Worm (Caenorhabditis elegans) whole organism, L4 larva: ENCODE data around the gene hpl-1.

Experiments
- D1046.2 ChIP-seq: fragments of 200-800 bp; sonication (Bioruptor generic); IDR thresholded peaks from 2 replicates; pipeline ENCODE4 v1.3.6; 2022; ENCODE audit warnings: missing genetic modification characterization, missing compliant biosample characterization
- Y48G9A.11 ChIP-seq: fragments of 200-800 bp; sonication (Bioruptor generic); IDR thresholded peaks from 2 replicates; pipeline ENCODE4 v1.3.6; 2022; ENCODE audit warnings: missing genetic modification reagents, missing genetic modification characterization, missing compliant biosample characterization
- Y75B8A.6 ChIP-seq: fragments of 200-800 bp; sonication (Bioruptor generic); IDR thresholded peaks from 2 replicates; pipeline ENCODE4 v1.3.6; 2022; ENCODE audit warnings: missing genetic modification reagents, missing genetic modification characterization, missing compliant biosample characterization
- ZK337.2 ChIP-seq: fragments of 200-800 bp; sonication (Bioruptor generic); IDR thresholded peaks from 2 replicates; pipeline ENCODE4 v1.3.6; 2022; ENCODE audit warnings: missing genetic modification reagents, missing genetic modification characterization, missing compliant biosample characterization
- aha-1 ChIP-seq: fragments of 150-350 bp; peaks from one replicate; lab custom pipeline; 2014; ENCODE audit warnings: missing biosample characterization, missing genetic modification characterization
- aly-2 ChIP-seq: sonication (generic microtip); optimal IDR thresholded peaks from 2 replicates; lab custom pipeline; 2018; ENCODE audit warnings: missing biosample characterization, missing genetic modification characterization
- ama-1 ChIP-seq: fragments of 150-350 bp; optimal IDR thresholded peaks from 2 replicates; lab custom pipeline; 2014; ENCODE audit warnings: inconsistent platforms, mixed read lengths
- arid-1 ChIP-seq: fragments of 200-800 bp; sonication (Bioruptor generic); conservative IDR thresholded peaks from 2 replicates; pipeline ENCODE4 v1.3.6; 2022; ENCODE audit warnings: missing genetic modification reagents, missing genetic modification characterization, missing compliant biosample characterization
- ceh-20 ChIP-seq: fragments of 200-800 bp; sonication (Bioruptor generic); IDR thresholded peaks from 2 replicates; pipeline ENCODE4 v1.3.6; 2022; ENCODE audit warnings: missing genetic modification reagents, missing genetic modification characterization, missing compliant biosample characterization
- ceh-28 ChIP-seq: fragments of 150-350 bp; optimal IDR thresholded peaks from 2 replicates; lab custom pipeline; 2014; ENCODE audit warnings: missing biosample characterization, missing genetic modification reagents, missing genetic modification characterization
- ceh-32 ChIP-seq: sonication (generic microtip); optimal IDR thresholded peaks from 2 replicates; lab custom pipeline; 2016; ENCODE audit warnings: mild to moderate bottlenecking, missing genetic modification characterization, missing compliant biosample characterization; ENCODE audit not compliant: poor library complexity
- ceh-44 ChIP-seq: fragments of 200-800 bp; sonication (Bioruptor generic); IDR thresholded peaks from 2 replicates; pipeline ENCODE4 v1.3.6; 2022; ENCODE audit warnings: missing genetic modification reagents, missing genetic modification characterization, missing compliant biosample characterization
- ceh-82 ChIP-seq: sonication (generic microtip); optimal IDR thresholded peaks from 2 replicates; lab custom pipeline; 2017; ENCODE audit warnings: missing biosample characterization, missing genetic modification characterization
- ctbp-1 ChIP-seq: fragments of 200-800 bp; sonication (Bioruptor generic); IDR thresholded peaks from 2 replicates; pipeline ENCODE4 v1.3.6; 2022; ENCODE audit warnings: missing genetic modification reagents, missing genetic modification characterization, missing compliant biosample characterization
- daf-19 ChIP-seq: fragments of 200-800 bp; sonication (Bioruptor generic); conservative IDR thresholded peaks from 2 replicates; pipeline ENCODE4 v1.3.6; 2022; ENCODE audit warnings: missing genetic modification characterization, missing compliant biosample characterization
- dmd-6 ChIP-seq: fragments of 200-800 bp; sonication (Bioruptor generic); IDR thresholded peaks from 2 replicates; pipeline ENCODE4 v1.3.6; 2022; ENCODE audit warnings: missing genetic modification reagents, missing genetic modification characterization, missing compliant biosample characterization
- dmd-8 ChIP-seq: fragments of 200-800 bp; sonication (Bioruptor generic); IDR thresholded peaks from 2 replicates; pipeline ENCODE4 v1.3.6; 2022; ENCODE audit warnings: missing genetic modification characterization, missing compliant biosample characterization
- dpl-1 ChIP-seq: fragments of 150-350 bp; optimal IDR thresholded peaks from 2 replicates; lab custom pipeline; 2014; ENCODE audit warnings: missing biosample characterization, missing genetic modification reagents, missing genetic modification characterization
- dve-1 ChIP-seq: sonication (generic microtip); optimal IDR thresholded peaks from 2 replicates; lab custom pipeline; 2017; ENCODE audit warnings: antibody characterized with exemption, mild to moderate bottlenecking, missing genetic modification characterization, missing compliant biosample characterization; ENCODE audit not compliant: insufficient read depth
- egl-27 ChIP-seq: sonication (generic microtip); optimal IDR thresholded peaks from 3 replicates; lab custom pipeline; 2017; ENCODE audit warnings: missing biosample characterization, missing genetic modification reagents, missing genetic modification characterization
- egl-43 ChIP-seq: fragments of 200-800 bp; sonication (Bioruptor generic); IDR thresholded peaks from 2 replicates; pipeline ENCODE4 v1.3.6; 2022; ENCODE audit warnings: missing genetic modification reagents, missing genetic modification characterization, missing compliant biosample characterization
- fkh-10 ChIP-seq: fragments of 150-350 bp; optimal IDR thresholded peaks from 2 replicates; lab custom pipeline; 2014; ENCODE audit warnings: missing biosample characterization, missing genetic modification reagents, missing genetic modification characterization
- hif-1 ChIP-seq, 2 experiments: sonication (generic microtip); optimal IDR thresholded peaks; 2 replicates each; lab custom pipeline; 2016 to 2017; ENCODE audit warnings: missing compliant biosample characterization in 2 of 2, missing genetic modification characterization in 2 of 2, missing genetic modification reagents in 2 of 2, missing genotype in 2 of 2, mild to moderate bottlenecking in 1 of 2
- hmg-1.1 ChIP-seq: fragments of 200-800 bp; sonication (Bioruptor generic); IDR thresholded peaks from 2 replicates; pipeline ENCODE4 v1.3.6; 2022; ENCODE audit warnings: missing genetic modification reagents, missing genetic modification characterization, missing compliant biosample characterization
- lim-7 ChIP-seq: fragments of 200-800 bp; sonication (Bioruptor generic); IDR thresholded peaks from 2 replicates; pipeline ENCODE4 v1.3.6; 2022; ENCODE audit warnings: missing genetic modification characterization, missing compliant biosample characterization
- lin-1 ChIP-seq: fragments of 200-800 bp; sonication (Bioruptor generic); IDR thresholded peaks from 2 replicates; pipeline ENCODE4 v1.3.6; 2022; ENCODE audit warnings: missing genetic modification reagents, missing genetic modification characterization, missing compliant biosample characterization
- lin-15B ChIP-seq: fragments of 150-350 bp; sonication (generic microtip); optimal IDR thresholded peaks from 3 replicates; lab custom pipeline; 2014; ENCODE audit warnings: missing biosample characterization, missing genetic modification characterization
- lin-38 ChIP-seq: fragments of 200-800 bp; sonication (Bioruptor generic); IDR thresholded peaks from 2 replicates; pipeline ENCODE4 v1.3.6; 2022; ENCODE audit warnings: missing genetic modification reagents, missing genetic modification characterization, missing compliant biosample characterization
- lin-39 ChIP-seq: fragments of 150-350 bp; optimal IDR thresholded peaks from 2 replicates; lab custom pipeline; 2014; ENCODE audit warnings: missing biosample characterization, missing genetic modification reagents, missing genetic modification characterization
- mdt-29 ChIP-seq: fragments of 200-800 bp; sonication (Bioruptor generic); IDR thresholded peaks from 2 replicates; pipeline ENCODE4 v1.3.6; 2022; ENCODE audit warnings: missing genetic modification reagents, missing genetic modification characterization, missing compliant biosample characterization
- mes-2 ChIP-seq: sonication (generic microtip); optimal IDR thresholded peaks from 2 replicates; lab custom pipeline; 2016; ENCODE audit warnings: missing genotype, mild to moderate bottlenecking, missing genetic modification characterization, missing compliant biosample characterization; ENCODE audit not compliant: poor library complexity, severe bottlenecking
- mxl-2 ChIP-seq: fragments of 200-800 bp; sonication (Bioruptor generic); conservative IDR thresholded peaks from 2 replicates; pipeline ENCODE4 v1.3.6; 2022; ENCODE audit warnings: missing genetic modification reagents, missing genetic modification characterization, missing compliant biosample characterization
- mxl-3 ChIP-seq: fragments of 200-800 bp; sonication (Bioruptor generic); optimal IDR thresholded peaks from 2 replicates; lab custom pipeline; 2018; ENCODE audit warnings: mild to moderate bottlenecking, missing genetic modification characterization, missing compliant biosample characterization
- nhr-111 ChIP-seq: fragments of 200-800 bp; sonication (Bioruptor generic); optimal IDR thresholded peaks from 2 replicates; lab custom pipeline; 2018; ENCODE audit warnings: mild to moderate bottlenecking, missing genetic modification characterization, missing compliant biosample characterization
- nhr-25 ChIP-seq: sonication (generic microtip); optimal IDR thresholded peaks from 2 replicates; lab custom pipeline; 2017; ENCODE audit warnings: missing genetic modification characterization, mild to moderate bottlenecking, missing compliant biosample characterization, antibody characterized with exemption, moderate library complexity, borderline replicate concordance; ENCODE audit not compliant: insufficient read depth
- nhr-41 ChIP-seq: fragments of 200-800 bp; sonication (Bioruptor generic); IDR thresholded peaks from 2 replicates; pipeline ENCODE4 v1.3.6; 2022; ENCODE audit warnings: missing genetic modification reagents, missing genetic modification characterization, missing compliant biosample characterization
- nhr-48 ChIP-seq: sonication (generic microtip); optimal IDR thresholded peaks from 2 replicates; lab custom pipeline; 2016; ENCODE audit warnings: mild to moderate bottlenecking, missing genetic modification characterization, missing compliant biosample characterization
- nhr-76 ChIP-seq: fragments of 150-350 bp; optimal IDR thresholded peaks from 2 replicates; lab custom pipeline; 2014; ENCODE audit warnings: missing biosample characterization, missing genetic modification characterization
- sdz-12 ChIP-seq: fragments of 200-800 bp; sonication (Bioruptor generic); optimal IDR thresholded peaks from 2 replicates; lab custom pipeline; 2018; ENCODE audit warnings: mild to moderate bottlenecking, missing genetic modification characterization, missing compliant biosample characterization
- snpc-1.2 ChIP-seq: fragments of 200-800 bp; sonication (Bioruptor generic); IDR thresholded peaks from 2 replicates; pipeline ENCODE4 v1.3.6; 2022; ENCODE audit warnings: missing genetic modification reagents, missing genetic modification characterization, missing compliant biosample characterization
- spr-1 ChIP-seq: sonication (generic microtip); optimal IDR thresholded peaks from 2 replicates; lab custom pipeline; 2016; ENCODE audit warnings: mild to moderate bottlenecking, missing genetic modification characterization, missing compliant biosample characterization
- spr-3 ChIP-seq: fragments of 200-800 bp; sonication (Bioruptor generic); optimal IDR thresholded peaks from 2 replicates; lab custom pipeline; 2018; ENCODE audit warnings: mild to moderate bottlenecking, missing genetic modification characterization, missing compliant biosample characterization
- unc-130 ChIP-seq: sonication (generic microtip); optimal IDR thresholded peaks from 2 replicates; lab custom pipeline; 2016; ENCODE audit warnings: missing genetic modification reagents, missing genetic modification characterization, missing compliant biosample characterization
- unc-39 ChIP-seq: sonication (generic microtip); optimal IDR thresholded peaks from 2 replicates; lab custom pipeline; 2017; ENCODE audit warnings: missing biosample characterization, missing genetic modification characterization
- vab-7 ChIP-seq: fragments of 200-800 bp; sonication (Bioruptor generic); IDR thresholded peaks from 2 replicates; pipeline ENCODE4 v1.3.6; 2022; ENCODE audit warnings: missing genetic modification reagents, missing genetic modification characterization, missing compliant biosample characterization
- zip-2 ChIP-seq: fragments of 150-350 bp; optimal IDR thresholded peaks from 2 replicates; lab custom pipeline; 2014; ENCODE audit warnings: missing biosample characterization, missing genetic modification characterization
- ztf-7 ChIP-seq: fragments of 150-350 bp; optimal IDR thresholded peaks from 2 replicates; lab custom pipeline; 2014; ENCODE audit warnings: missing biosample characterization, missing genetic modification characterization

The hpl-1 gene

ce11 chrX:13262195-13262594 lies 17.0 kb downstream of the hpl-1 start, which contains the start of gene K09A11.1:
Gene K09A11.1 (plus strand): TSS chrX:13262495.
- TF ChIP-seq ceh-28 (tag; lab: Kevin White, UChicago) (no peak), mxl-3 (no peak), ZK337.2 (GFP tag; lab: Robert Waterston, UW) (no peak), arid-1 (GFP tag; lab: Robert Waterston, UW) (no peak), lin-15B (tag; lab: Kevin White, UChicago) (no peak), aha-1 (tag; lab: Kevin White, UChicago) (no peak), D1046.2 (GFP tag; lab: Robert Waterston, UW) (no peak), ztf-7 (no peak), ceh-20 (GFP tag; lab: Robert Waterston, UW) (no peak), hif-1 (tag; optimal IDR thresholded peaks at IDR 0.05; lab: Kevin White, UChicago) (no peak), fkh-10 (GFP tag; lab: Kevin White, UChicago) (no peak), unc-130 (GFP tag; lab: Kevin White, UChicago) (no peak), nhr-25 (tag; lab: Kevin White, UChicago) (no peak), lin-39 (tag; lab: Kevin White, UChicago) (no peak), egl-27 (tag; lab: Kevin White, UChicago) (no peak)

- no peak for TF ChIP-seq unc-39
- TF ChIP-seq mdt-29 (GFP tag; lab: Robert Waterston, UW): peak; percentile 83
- TF ChIP-seq sdz-12: peak; percentile 49
- peak; percentile 40 for TF ChIP-seq zip-2 (tag; lab: Kevin White, UChicago)
- TF ChIP-seq ceh-20 (GFP tag; lab: Robert Waterston, UW): peak; percentile 59; the same call in 1 of the 2 replicates
- no peak for TF ChIP-seq lin-39 (tag; lab: Kevin White, UChicago)
- peak; percentile 15 for TF ChIP-seq spr-3 (GFP tag; lab: Kevin White, UChicago)
- peak; percentile 79; the same call in 1 of the 2 replicates for TF ChIP-seq Y75B8A.6 (GFP tag; lab: Robert Waterston, UW)
- TF ChIP-seq ceh-32 (tag; lab: Kevin White, UChicago): peak; percentile 45
- peak; percentile 94 for TF ChIP-seq lim-7 (GFP tag; lab: Robert Waterston, UW)
- TF ChIP-seq arid-1 (GFP tag; lab: Robert Waterston, UW): peak; percentile 93
- peak; percentile 89 for TF ChIP-seq snpc-1.2
- TF ChIP-seq hmg-1.1 (GFP tag; lab: Robert Waterston, UW): peak; percentile 96
- TF ChIP-seq mxl-3: peak; percentile 54
- TF ChIP-seq spr-1: peak; percentile 60
- TF ChIP-seq ama-1 (lab: Kevin White, UChicago): no peak
- TF ChIP-seq dve-1 (tag; lab: Kevin White, UChicago): peak; percentile 70
- TF ChIP-seq lin-38: no peak
- no peak for TF ChIP-seq ceh-82 (tag; lab: Kevin White, UChicago)
- peak; percentile 44; the same call in 1 of the 2 replicates for TF ChIP-seq ceh-44 (GFP tag; lab: Robert Waterston, UW)
- TF ChIP-seq dpl-1: no peak
- TF ChIP-seq dmd-6 (GFP tag; lab: Robert Waterston, UW): peak; percentile 71
- peak; percentile 63 for TF ChIP-seq fkh-10 (GFP tag; lab: Kevin White, UChicago)
- peak; percentile 61 for TF ChIP-seq nhr-111 (GFP tag; lab: Kevin White, UChicago)
- TF ChIP-seq D1046.2 (GFP tag; lab: Robert Waterston, UW): peak; percentile 80; the same call in 1 of the 2 replicates
- TF ChIP-seq nhr-48 (tag; lab: Kevin White, UChicago): peak; percentile 71
- TF ChIP-seq aly-2 (tag; lab: Kevin White, UChicago): no peak
- TF ChIP-seq egl-43 (GFP tag; lab: Robert Waterston, UW): peak; percentile 95
- peak; percentile 82 for TF ChIP-seq ZK337.2 (GFP tag; lab: Robert Waterston, UW)
- peak; percentile 14 for TF ChIP-seq unc-130 (GFP tag; lab: Kevin White, UChicago)
- TF ChIP-seq lin-1 (GFP tag; lab: Robert Waterston, UW): peak; percentile 67; the same call in 1 of the 2 replicates
- peak; percentile 76 for TF ChIP-seq ztf-7
- peak; percentile 75 for TF ChIP-seq Y48G9A.11 (GFP tag; lab: Robert Waterston, UW)
- 0 out of 2 replicates have a peak, but pooled peaks have one; percentile 31 for TF ChIP-seq daf-19
- TF ChIP-seq nhr-41 (GFP tag; lab: Robert Waterston, UW): peak; percentile 76; the same call in 1 of the 2 replicates
- TF ChIP-seq nhr-76: no peak
- TF ChIP-seq mes-2 (tag; lab: Kevin White, UChicago): no peak
- TF ChIP-seq ctbp-1 (GFP tag; lab: Robert Waterston, UW): peak; percentile 82
- TF ChIP-seq dmd-8 (GFP tag; lab: Robert Waterston, UW): peak; percentile 87
- peak; percentile 93 for TF ChIP-seq vab-7 (GFP tag; lab: Robert Waterston, UW)
- peak; percentile 79; the same call in 1 of the 2 replicates for TF ChIP-seq mxl-2 (GFP tag; lab: Robert Waterston, UW)
Observed at ce11 chrX:13264550-13264949, 19.4 kb downstream of the hpl-1 start.
